Worm (Caenorhabditis elegans) whole organism, L4/young adult: ENCODE measurements around the gene D2089.8.

Experiments used
- W03F9.2 ChIP-seq: fragments of 150-350 bp; optimal IDR thresholded peaks from 2 replicates; lab custom pipeline; 2014; ENCODE audit warnings: missing biosample characterization, missing genetic modification characterization
- dao-5 ChIP-seq: sonication (generic microtip); optimal IDR thresholded peaks from 2 replicates; lab custom pipeline; 2016; ENCODE audit warnings: missing genotype, missing genetic modification characterization, moderate library complexity, missing compliant biosample characterization
- him-1 ChIP-seq: sonication (generic microtip); optimal IDR thresholded peaks from 2 replicates; lab custom pipeline; 2016; ENCODE audit warnings: missing genotype, missing genetic modification reagents, missing genetic modification characterization, missing compliant biosample characterization

- no peak for TF ChIP-seq him-1 (tag; lab: Kevin White, UChicago)
- TF ChIP-seq dao-5 (tag; lab: Kevin White, UChicago): no peak
- no peak for TF ChIP-seq W03F9.2 (tag; lab: Kevin White, UChicago)
Observed at ce11 chrII:10696060-10696459, 33.5 kb upstream of the D2089.8 start.
